Fruit fly (Drosophila melanogaster) whole organism, embryonic: Measurements from ENCODE around the gene Rpn10.

Experiments
- eve ChIP-seq, 2 experiments: fragments of >200 bp; optimal IDR thresholded peaks; 2 replicates each; lab custom pipeline; 2017; ENCODE audit warnings: missing biosample characterization in 2 of 2, missing genetic modification characterization in 2 of 2
- hkb ChIP-seq, 2 experiments: fragments of 200-800 bp in 1 of 2; fragments of >200 bp in 1 of 2; sonication (Bioruptor generic) in 1 of 2; IDR thresholded peaks in 1 of 2; optimal IDR thresholded peaks in 1 of 2; 2 replicates each; pipeline versions ENCODE4 v1.3.6 to Lab custom; 2017 to 2022; ENCODE audit warnings: missing biosample characterization in 1 of 2, missing genetic modification characterization in 1 of 2

DNA sequence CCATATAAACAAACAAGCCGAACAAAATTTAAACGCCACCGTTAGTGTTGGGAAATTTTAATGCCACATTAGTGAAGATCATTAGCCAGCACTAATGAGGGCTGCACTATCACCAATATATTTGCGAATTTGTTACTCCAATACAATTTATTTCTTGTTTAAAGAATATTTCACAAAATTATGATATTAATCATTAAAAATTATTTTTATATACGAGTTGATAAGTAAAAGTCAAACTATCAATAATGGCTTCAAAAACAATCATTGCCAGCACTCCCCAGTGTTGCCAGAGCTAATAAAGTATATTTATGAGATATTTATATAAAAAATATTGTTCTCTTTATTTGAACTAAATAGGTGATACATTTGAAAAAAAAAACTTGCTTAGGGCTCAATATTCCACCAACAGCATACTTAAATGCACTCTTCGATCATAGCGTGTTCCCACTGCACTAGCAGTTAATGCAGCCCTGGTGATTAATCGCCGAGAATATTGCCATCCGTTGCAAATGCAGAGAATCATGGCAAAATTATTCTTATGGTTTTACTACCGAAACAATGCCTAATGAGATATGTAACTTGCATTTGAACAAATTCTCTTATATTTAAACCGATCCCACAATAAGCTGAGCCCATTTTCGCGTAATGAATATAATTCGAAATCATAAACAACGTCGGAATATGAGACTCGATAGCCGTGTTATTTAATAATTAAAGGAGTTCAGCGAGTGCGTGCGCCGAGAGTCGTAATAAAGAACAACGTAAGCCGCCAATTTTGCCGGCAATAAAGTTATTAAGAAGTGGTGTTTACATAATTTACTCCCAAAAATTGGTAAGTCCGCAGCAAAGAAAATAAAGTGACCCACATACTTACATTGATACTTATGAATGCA, 20.7 kb upstream of the Rpn10 start, which contains the start of the genes SAK and Cdk12:
- no peak for TF ChIP-seq hkb (optimal IDR thresholded peaks at IDR 0.05; lab: Kevin White, UChicago)
- TF ChIP-seq hkb (GFP tag; IDR thresholded peaks at IDR 0.05; lab: Robert Waterston, UW) = peak; percentile 79
- TF ChIP-seq eve (GFP tag; optimal IDR thresholded peaks at IDR 0.05; lab: Kevin White, UChicago) = peak in 1 of 2 experiments; percentile 78
